Fruit fly (Drosophila melanogaster) whole organism, embryonic: ENCODE results near the gene Cdc45.
A peak's percentile ranks its signal among the peaks of the same experiment; 100 is the strongest.

Source experiments
- Abd-B ChIP-seq: fragments of 200-800 bp; sonication (Bioruptor generic); optimal IDR thresholded peaks from 2 replicates; lab custom pipeline; 2018; ENCODE audit warnings: missing biosample characterization, mild to moderate bottlenecking, missing genetic modification characterization, moderate library complexity
- Adf1 ChIP-seq: fragments of 200-800 bp; sonication (Bioruptor generic); IDR thresholded peaks from 2 replicates; pipeline ENCODE4 v1.3.6; 2022; ENCODE audit warnings: missing biosample characterization, missing genetic modification characterization
- B-H1 ChIP-seq: fragments of 200-800 bp; sonication (Bioruptor generic); IDR thresholded peaks from 3 replicates; pipeline ENCODE4 v1.3.6; 2022; ENCODE audit warnings: missing biosample characterization, missing genetic modification characterization
- CG11398 ChIP-seq: fragments of 200-800 bp; sonication (Bioruptor generic); optimal IDR thresholded peaks from 2 replicates; lab custom pipeline; 2016; ENCODE audit warnings: missing biosample characterization, missing genetic modification characterization
- CG12299 ChIP-seq: fragments of 200-800 bp; sonication (Bioruptor generic); optimal IDR thresholded peaks from 2 replicates; lab custom pipeline; 2018; ENCODE audit warnings: missing biosample characterization, mild to moderate bottlenecking, missing genetic modification characterization
- CG12744 ChIP-seq: fragments of 200-800 bp; sonication (Bioruptor generic); optimal IDR thresholded peaks from 2 replicates; lab custom pipeline; 2016; ENCODE audit warnings: missing biosample characterization, missing genetic modification characterization
- CG15073 ChIP-seq: fragments of 200-800 bp; sonication (Bioruptor generic); optimal IDR thresholded peaks from 2 replicates; lab custom pipeline; 2016; ENCODE audit warnings: missing biosample characterization, missing genetic modification characterization
- CG1603 ChIP-seq: fragments of 200-800 bp; sonication (Bioruptor generic); optimal IDR thresholded peaks from 2 replicates; lab custom pipeline; 2019; ENCODE audit warnings: missing biosample characterization, mild to moderate bottlenecking, missing genetic modification characterization, moderate library complexity
- CG18262 ChIP-seq: fragments of 200-800 bp; optimal IDR thresholded peaks from 3 replicates; lab custom pipeline; 2019; ENCODE audit warnings: missing biosample characterization, mild to moderate bottlenecking, missing genetic modification characterization, moderate library complexity
- CG3065 ChIP-seq: fragments of 200-800 bp; sonication (Bioruptor generic); optimal IDR thresholded peaks from 2 replicates; lab custom pipeline; 2016; ENCODE audit warnings: missing biosample characterization, missing genetic modification characterization
- CG31224 ChIP-seq: fragments of 200-800 bp; sonication (Bioruptor generic); IDR thresholded peaks from 2 replicates; pipeline ENCODE4 v1.3.6; 2022; ENCODE audit warnings: missing biosample characterization, missing genetic modification characterization
- CG4854 ChIP-seq: fragments of 200-800 bp; sonication (Bioruptor generic); optimal IDR thresholded peaks from 2 replicates; lab custom pipeline; 2016; ENCODE audit warnings: missing biosample characterization, missing genetic modification characterization, inconsistent platforms
- CG7372 ChIP-seq: fragments of 200-800 bp; sonication (Bioruptor generic); IDR thresholded peaks from 2 replicates; pipeline ENCODE4 v1.3.6; 2022; ENCODE audit warnings: missing biosample characterization, missing genetic modification characterization
- CG8290 ChIP-seq, 3 experiments: fragments of 200-800 bp; sonication (Bioruptor generic); optimal IDR thresholded peaks; 2 replicates each; lab custom pipeline; 2016 to 2019; ENCODE audit warnings: missing biosample characterization in 3 of 3, missing genetic modification characterization in 3 of 3, mild to moderate bottlenecking in 2 of 3, moderate library complexity in 1 of 3
- CG9609 ChIP-seq: fragments of 200-800 bp; sonication (Bioruptor generic); optimal IDR thresholded peaks from 3 replicates; lab custom pipeline; 2016; ENCODE audit warnings: missing biosample characterization, missing genetic modification characterization
- CG9932 ChIP-seq: fragments of 200-800 bp; sonication (Bioruptor generic); IDR thresholded peaks from 2 replicates; pipeline ENCODE4 v1.3.6; 2022; ENCODE audit warnings: missing biosample characterization, missing genetic modification characterization
- Deaf1 ChIP-seq: fragments of 200-800 bp; optimal IDR thresholded peaks from 3 replicates; lab custom pipeline; 2019; ENCODE audit warnings: missing biosample characterization, mild to moderate bottlenecking, missing genetic modification characterization, moderate library complexity
- ERR ChIP-seq: fragments of 200-800 bp; sonication (Bioruptor generic); optimal IDR thresholded peaks from 2 replicates; lab custom pipeline; 2016; ENCODE audit warnings: missing biosample characterization, missing genetic modification characterization
- H15 ChIP-seq: fragments of 200-800 bp; sonication (Bioruptor generic); IDR thresholded peaks from 3 replicates; pipeline ENCODE4 v1.3.6; 2022; ENCODE audit warnings: missing biosample characterization, missing genetic modification characterization
- Hey ChIP-seq: fragments of 200-800 bp; sonication (Bioruptor generic); optimal IDR thresholded peaks from 3 replicates; lab custom pipeline; 2018; ENCODE audit warnings: missing biosample characterization, mild to moderate bottlenecking, missing genetic modification characterization
- Lim3 ChIP-seq: fragments of 200-800 bp; sonication (Bioruptor generic); IDR thresholded peaks from 2 replicates; pipeline ENCODE4 v1.3.6; 2022; ENCODE audit warnings: missing biosample characterization, missing genetic modification characterization
- Mad ChIP-seq: fragments of 200-800 bp; sonication (Bioruptor generic); optimal IDR thresholded peaks from 2 replicates; lab custom pipeline; 2016; ENCODE audit warnings: missing biosample characterization, missing genetic modification characterization
- Med ChIP-seq: fragments of 200-800 bp; sonication (Bioruptor generic); peaks from one replicate; lab custom pipeline; 2016; ENCODE audit warnings: missing biosample characterization, missing genetic modification characterization, mild to moderate bottlenecking, inconsistent platforms, moderate library complexity
- Mes4 ChIP-seq: fragments of 200-800 bp; sonication (Bioruptor generic); optimal IDR thresholded peaks from 2 replicates; lab custom pipeline; 2016; ENCODE audit warnings: missing biosample characterization, missing genetic modification characterization
- Side ChIP-seq: fragments of 200-800 bp; sonication (Bioruptor generic); optimal IDR thresholded peaks from 2 replicates; lab custom pipeline; 2016; ENCODE audit warnings: missing biosample characterization, missing genetic modification characterization
- Sry-δ ChIP-seq: fragments of 200-800 bp; sonication (Bioruptor generic); optimal IDR thresholded peaks from 2 replicates; lab custom pipeline; 2016; ENCODE audit warnings: missing biosample characterization, missing genetic modification characterization
- Taf1 ChIP-seq: fragments of 200-800 bp; sonication (Bioruptor generic); IDR thresholded peaks from 2 replicates; pipeline ENCODE4 v1.3.6; 2022; ENCODE audit warnings: missing biosample characterization, missing genetic modification characterization
- Usf ChIP-seq: fragments of 200-800 bp; sonication (Bioruptor generic); optimal IDR thresholded peaks from 2 replicates; lab custom pipeline; 2017; ENCODE audit warnings: missing genotype, missing biosample characterization, missing genetic modification characterization
- Xrp1 ChIP-seq: fragments of 200-800 bp; sonication (Bioruptor generic); IDR thresholded peaks from 2 replicates; pipeline ENCODE4 v1.3.6; 2022; ENCODE audit warnings: missing biosample characterization, missing genetic modification characterization
- abd-A ChIP-seq: fragments of 200-800 bp; sonication (Bioruptor generic); optimal IDR thresholded peaks from 3 replicates; lab custom pipeline; 2019; ENCODE audit warnings: missing biosample characterization, mild to moderate bottlenecking, missing genetic modification characterization, moderate library complexity
- al ChIP-seq: fragments of 200-800 bp; sonication (Bioruptor generic); IDR thresholded peaks from 2 replicates; pipeline ENCODE4 v1.3.6; 2022; ENCODE audit warnings: missing biosample characterization, missing genetic modification characterization
- ap ChIP-seq: fragments of 200-800 bp; sonication (Bioruptor generic); IDR thresholded peaks from 2 replicates; pipeline ENCODE4 v1.3.6; 2022; ENCODE audit warnings: missing biosample characterization, missing genetic modification characterization
- az2 ChIP-seq: fragments of 200-800 bp; sonication (Bioruptor generic); optimal IDR thresholded peaks from 3 replicates; lab custom pipeline; 2016; ENCODE audit warnings: missing biosample characterization, missing genetic modification characterization
- bbx ChIP-seq: fragments of 200-800 bp; sonication (Bioruptor generic); IDR thresholded peaks from 2 replicates; pipeline ENCODE4 v1.3.6; 2022; ENCODE audit warnings: missing biosample characterization, missing genetic modification characterization; ENCODE audit not compliant: partially characterized antibody
- bcd ChIP-seq: fragments of 200-800 bp; sonication (Bioruptor generic); optimal IDR thresholded peaks from 2 replicates; lab custom pipeline; 2017; ENCODE audit warnings: missing biosample characterization, mild to moderate bottlenecking, missing genetic modification characterization
- br ChIP-seq: fragments of >200 bp; optimal IDR thresholded peaks from 2 replicates; lab custom pipeline; 2017
- bsh ChIP-seq, 2 experiments: fragments of 200-800 bp; sonication (Bioruptor generic); optimal IDR thresholded peaks; 2 replicates each; lab custom pipeline; 2017 to 2018; ENCODE audit warnings: mild to moderate bottlenecking in 2 of 2, missing biosample characterization in 2 of 2, missing genetic modification characterization in 2 of 2, moderate library complexity in 1 of 2
- ems ChIP-seq: fragments of 200-800 bp; sonication (Bioruptor generic); optimal IDR thresholded peaks from 3 replicates; lab custom pipeline; 2016; ENCODE audit warnings: missing biosample characterization, missing genetic modification characterization
- kah ChIP-seq: fragments of 200-800 bp; sonication (Bioruptor generic); optimal IDR thresholded peaks from 2 replicates; lab custom pipeline; 2018; ENCODE audit warnings: missing biosample characterization, mild to moderate bottlenecking, missing genetic modification characterization
- ken ChIP-seq: fragments of 200-800 bp; sonication (Bioruptor generic); IDR thresholded peaks from 3 replicates; pipeline ENCODE4 v1.3.6; 2022; ENCODE audit warnings: missing biosample characterization, missing genetic modification characterization
- kni ChIP-seq: fragments of 200-800 bp; sonication (Bioruptor generic); optimal IDR thresholded peaks from 3 replicates; lab custom pipeline; 2017; ENCODE audit warnings: mild to moderate bottlenecking, missing biosample characterization, missing genetic modification reagents, missing genetic modification characterization
- tap ChIP-seq: fragments of 200-800 bp; optimal IDR thresholded peaks from 3 replicates; lab custom pipeline; 2019; ENCODE audit warnings: missing biosample characterization, mild to moderate bottlenecking, missing genetic modification characterization, moderate library complexity
- tin ChIP-seq: fragments of 200-800 bp; sonication (Bioruptor generic); optimal IDR thresholded peaks from 3 replicates; lab custom pipeline; 2016; ENCODE audit warnings: missing biosample characterization, missing genetic modification characterization
- tna ChIP-seq: fragments of 200-800 bp; sonication (Bioruptor generic); IDR thresholded peaks from 2 replicates; pipeline ENCODE4 v1.3.6; 2022; ENCODE audit warnings: missing biosample characterization, missing genetic modification characterization; ENCODE audit not compliant: partially characterized antibody
- vvl ChIP-seq: fragments of 200-800 bp; sonication (Bioruptor generic); IDR thresholded peaks from 2 replicates; pipeline ENCODE4 v1.3.6; 2022; ENCODE audit warnings: missing biosample characterization, missing genetic modification characterization
- wek ChIP-seq: fragments of 200-800 bp; sonication (Bioruptor generic); optimal IDR thresholded peaks from 3 replicates; lab custom pipeline; 2018; ENCODE audit warnings: missing biosample characterization, mild to moderate bottlenecking, missing genetic modification characterization, moderate library complexity
- zen2 ChIP-seq: fragments of 200-800 bp; sonication (Bioruptor generic); IDR thresholded peaks from 3 replicates; pipeline ENCODE4 v1.3.6; 2022; ENCODE audit warnings: missing biosample characterization, missing genetic modification characterization; ENCODE audit not compliant: partially characterized antibody
- zf30C ChIP-seq: fragments of 200-800 bp; sonication (Bioruptor generic); optimal IDR thresholded peaks from 3 replicates; lab custom pipeline; 2018; ENCODE audit warnings: missing biosample characterization, mild to moderate bottlenecking, missing genetic modification characterization

The Cdc45 gene

DNA sequence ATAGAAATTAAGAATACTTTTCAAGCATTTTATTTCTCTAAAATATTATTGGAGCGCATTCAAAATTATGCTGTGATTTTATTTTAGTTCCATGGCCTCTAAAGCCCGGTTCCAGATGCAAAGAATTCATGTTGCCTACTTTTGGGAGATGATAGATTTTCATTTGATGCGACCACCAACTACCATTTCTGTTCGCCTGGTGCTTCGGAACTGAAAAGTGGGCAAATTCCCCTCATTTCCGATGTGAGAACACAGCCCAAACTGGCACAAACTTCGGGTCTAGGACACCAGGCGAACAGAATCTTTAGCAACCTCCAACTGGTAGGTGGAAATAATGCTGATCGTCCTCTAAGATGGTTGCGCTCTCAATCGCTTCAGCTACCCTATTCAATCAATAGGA lies 32.8 kb upstream of the Cdc45 start:
- peak; percentile 44 for TF ChIP-seq zf30C
- TF ChIP-seq Deaf1 (tag; lab: Kevin White, UChicago), result peak; percentile 27
- 0 out of 2 replicates have a peak, but pooled peaks have one; percentile 7 for TF ChIP-seq vvl
- peak; percentile 57 for TF ChIP-seq Med
- TF ChIP-seq CG31224, result peak; percentile 96
- no peak for TF ChIP-seq CG8290 (GFP tag; optimal IDR thresholded peaks at IDR 0.05; lab: Kevin White, UChicago)
- TF ChIP-seq CG8290 (tag; optimal IDR thresholded peaks at IDR 0.05; lab: Kevin White, UChicago), result peak in 1 of 2 experiments; percentile 33
- TF ChIP-seq Mes4, result no peak
- no peak for TF ChIP-seq bcd (GFP tag; lab: Kevin White, UChicago)

DNA sequence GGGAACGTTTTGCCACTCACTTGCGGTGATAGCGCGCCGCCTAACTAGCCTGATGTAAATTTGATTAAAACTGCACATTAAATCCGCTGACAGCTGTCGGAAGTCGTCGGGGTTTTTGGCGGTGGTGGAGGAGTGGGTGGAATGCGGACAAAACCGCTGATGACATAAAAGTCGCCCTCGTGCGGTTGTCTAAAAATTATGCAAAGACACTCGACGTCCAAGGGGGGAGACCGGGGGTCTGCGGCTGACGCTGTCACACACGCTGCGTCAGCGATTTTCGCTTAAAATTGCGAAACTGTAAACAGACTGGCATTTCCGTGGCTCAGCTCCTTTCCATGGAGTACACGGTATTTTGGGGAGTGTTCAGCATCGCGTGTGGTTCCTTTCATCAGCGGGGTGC lies 26.0 kb upstream of the Cdc45 start:
- no peak for TF ChIP-seq bbx (GFP tag; lab: Robert Waterston, UW)
- TF ChIP-seq zen2 (GFP tag; lab: Robert Waterston, UW), result no peak
- no peak for TF ChIP-seq ems
- no peak for TF ChIP-seq al
- TF ChIP-seq tna (GFP tag; lab: Robert Waterston, UW), result no peak
- TF ChIP-seq zf30C, result no peak
- TF ChIP-seq ERR (GFP tag; lab: Kevin White, UChicago), result no peak
- no peak for TF ChIP-seq B-H1 (GFP tag; lab: Robert Waterston, UW)
- no peak for TF ChIP-seq Hey (tag; lab: Kevin White, UChicago)
- no peak for TF ChIP-seq CG9932 (GFP tag; lab: Robert Waterston, UW)

DNA sequence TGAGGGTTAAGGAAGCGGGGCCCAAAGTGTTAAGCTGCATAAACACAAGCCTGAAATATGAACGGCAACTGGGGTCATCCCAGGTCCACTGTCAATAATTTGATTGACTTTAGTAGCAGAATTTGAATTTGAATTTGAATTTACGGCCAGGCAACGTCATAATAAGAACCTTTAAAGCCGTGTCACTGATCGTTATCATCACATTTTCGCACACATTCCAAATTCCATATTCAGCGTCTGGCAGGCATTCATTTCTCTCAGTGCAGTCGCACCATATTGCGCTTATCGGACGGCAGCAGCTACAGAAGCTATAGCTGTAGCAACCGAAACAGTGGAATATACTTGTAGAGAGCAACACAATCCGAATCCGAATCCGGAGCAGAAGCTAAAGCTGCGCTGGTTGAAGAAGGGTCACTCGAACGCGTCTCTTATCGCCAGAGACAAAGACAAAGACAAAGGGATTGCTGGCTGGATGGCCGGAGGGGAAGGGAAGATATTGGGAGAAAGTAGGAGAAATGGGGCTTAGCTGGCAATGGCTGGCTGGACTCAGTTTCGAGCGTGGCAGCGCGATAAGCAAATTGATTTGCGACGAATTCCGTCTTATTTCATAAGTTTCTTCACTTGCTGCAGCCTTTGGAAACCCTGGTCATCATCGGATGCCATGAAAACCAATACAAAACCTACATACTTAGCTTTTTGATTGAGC lies 22.5 kb upstream of the Cdc45 start:
- no peak for TF ChIP-seq CG7372 (GFP tag; lab: Robert Waterston, UW)
- TF ChIP-seq Usf (GFP tag; lab: Kevin White, UChicago), result no peak
- TF ChIP-seq tin, result peak; percentile 62
- 0 out of 3 replicates have a peak, but pooled peaks have one; percentile 3 for TF ChIP-seq ken
- TF ChIP-seq CG4854 (GFP tag; lab: Kevin White, UChicago), result no peak
- TF ChIP-seq CG1603, result peak; percentile 77
- no peak for TF ChIP-seq CG15073 (GFP tag; lab: Kevin White, UChicago)
- peak; percentile 34 for TF ChIP-seq Abd-B
- no peak for TF ChIP-seq Adf1 (GFP tag; lab: Robert Waterston, UW)
- no peak for TF ChIP-seq br (lab: Kevin White, UChicago)
- no peak for TF ChIP-seq kni
- no peak for TF ChIP-seq Taf1
- TF ChIP-seq wek (GFP tag; lab: Kevin White, UChicago), result no peak
- peak; percentile 22 for TF ChIP-seq CG9609 (GFP tag; lab: Kevin White, UChicago)
- peak; percentile 31 for TF ChIP-seq Side (GFP tag; lab: Kevin White, UChicago)
- peak; percentile 13 for TF ChIP-seq tap (tag; lab: Kevin White, UChicago)
- peak; percentile 58; the same call in 1 of the 2 replicates for TF ChIP-seq Xrp1 (GFP tag; lab: Robert Waterston, UW)
- TF ChIP-seq ap (GFP tag; lab: Robert Waterston, UW), result 0 out of 2 replicates have a peak, but pooled peaks have one; percentile 23
- TF ChIP-seq CG3065 (GFP tag; lab: Kevin White, UChicago), result no peak
- no peak for TF ChIP-seq kah (GFP tag; lab: Kevin White, UChicago)
- TF ChIP-seq Sry-δ (GFP tag; lab: Kevin White, UChicago), result no peak
- TF ChIP-seq H15 (GFP tag; lab: Robert Waterston, UW), result 0 out of 3 replicates have a peak, but pooled peaks have one; percentile 31
- no peak for TF ChIP-seq Lim3 (GFP tag; lab: Robert Waterston, UW)
- TF ChIP-seq Mad, result no peak
- no peak for TF ChIP-seq CG12744 (GFP tag; lab: Kevin White, UChicago)
- no peak for TF ChIP-seq abd-A (tag; lab: Kevin White, UChicago)
- TF ChIP-seq CG11398 (GFP tag; lab: Kevin White, UChicago), result no peak
- TF ChIP-seq CG12299 (tag; lab: Kevin White, UChicago), result no peak
- peak; percentile 48 for TF ChIP-seq CG18262 (tag; lab: Kevin White, UChicago)
- peak in 1 of 2 experiments; percentile 61 for TF ChIP-seq bsh (GFP tag; optimal IDR thresholded peaks at IDR 0.05; lab: Kevin White, UChicago)
- peak; percentile 41 for TF ChIP-seq az2 (GFP tag; lab: Kevin White, UChicago)
